Worm (Caenorhabditis elegans): Measurements from ENCODE around the gene grd-2.

Gene grd-2

ce11 chrV:20595653-20596052 is 13.9 kb upstream of the grd-2 start, which contains the start of gene F26F2.11:
F26F2.11 (minus strand) TSS chrV:20595753.
- TF ChIP-seq set-16 (GFP tag; IDR thresholded peaks at IDR 0.05) (no peak), lim-7 (GFP tag; IDR thresholded peaks at IDR 0.05) (no peak), tra-1 (GFP tag; IDR thresholded peaks at IDR 0.05) (no peak), dmd-8 (GFP tag; IDR thresholded peaks at IDR 0.05) (no peak), ZK337.2 (GFP tag; IDR thresholded peaks at IDR 0.05) (no peak), hlh-30 (tag; optimal IDR thresholded peaks at IDR 0.05; ENCODE audit: insufficient read depth) (no peak), nhr-6 (tag; optimal IDR thresholded peaks at IDR 0.05) (no peak), daf-12 (tag; optimal IDR thresholded peaks at IDR 0.05) (no peak), spr-3 (GFP tag; optimal IDR thresholded peaks at IDR 0.05) (no peak), Y75B8A.6 (GFP tag; IDR thresholded peaks at IDR 0.05) (no peak), zfp-2 (tag; optimal IDR thresholded peaks at IDR 0.05) (no peak), pha-4 (GFP tag; IDR thresholded peaks at IDR 0.05) (no peak), pha-4 (tag; optimal IDR thresholded peaks at IDR 0.05) (no peak), ceh-32 (tag; optimal IDR thresholded peaks at IDR 0.05; ENCODE audit: poor library complexity) (no peak), spr-1 (tag; optimal IDR thresholded peaks at IDR 0.05) (no peak), lin-39 (tag; optimal IDR thresholded peaks at IDR 0.05) (no peak), zfp-3 (GFP tag; conservative IDR thresholded peaks at IDR 0.05) (no peak), nhr-102 (tag; optimal IDR thresholded peaks at IDR 0.05) (no peak), aly-2 (tag; optimal IDR thresholded peaks at IDR 0.05) (no peak), lir-3 (tag; optimal IDR thresholded peaks at IDR 0.05) (no peak)

DNA sequence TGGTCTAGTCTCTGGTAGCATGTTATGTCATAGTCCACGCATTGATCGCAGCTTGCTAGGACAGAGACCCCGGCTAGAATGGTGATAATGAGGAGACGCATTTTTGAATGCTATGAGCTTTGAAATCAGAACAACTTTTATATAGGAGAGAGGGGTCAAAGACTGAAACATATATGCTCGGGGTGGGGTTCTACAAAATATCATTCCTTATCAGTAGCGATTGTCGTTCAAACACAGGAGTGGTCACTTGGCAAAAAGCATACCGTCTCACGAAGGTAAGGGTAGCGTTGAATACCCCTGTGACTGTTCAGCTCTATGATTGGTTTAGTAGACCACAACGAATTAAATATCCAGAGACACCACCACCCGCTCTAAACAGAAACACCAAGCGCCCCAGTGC is 12.5 kb upstream of the grd-2 start, which contains the start of gene F46B3.1:
Gene F46B3.1, minus strand, starts transcription at position 101 of the 400 bp plus-strand sequence.
- TF ChIP-seq nhr-10 (tag; optimal IDR thresholded peaks at IDR 0.05) = no peak
- no peak for TF ChIP-seq zip-2 (tag; optimal IDR thresholded peaks at IDR 0.05)
- TF ChIP-seq nhr-76 (tag; optimal IDR thresholded peaks at IDR 0.05) = no peak
- no peak for TF ChIP-seq ztf-11 (tag; optimal IDR thresholded peaks at IDR 0.05)
- no peak for TF ChIP-seq saeg-2 (GFP tag; IDR thresholded peaks at IDR 0.05)
- TF ChIP-seq unc-62 (GFP tag; optimal IDR thresholded peaks at IDR 0.05 in 1 of 2) = no peak
- TF ChIP-seq unc-62 (tag; optimal IDR thresholded peaks at IDR 0.05) = no peak
- TF ChIP-seq Y75B8A.6 (GFP tag; IDR thresholded peaks at IDR 0.05) = no peak
- no peak for TF ChIP-seq snpc-4 (tag; optimal IDR thresholded peaks at IDR 0.05)
- no peak for TF ChIP-seq hlh-11 (tag; optimal IDR thresholded peaks at IDR 0.05)
- no peak for TF ChIP-seq mes-2 (tag; optimal IDR thresholded peaks at IDR 0.05; ENCODE audit: poor library complexity, severe bottlenecking)
- TF ChIP-seq cey-2 (tag; optimal IDR thresholded peaks at IDR 0.05; ENCODE audit: borderline replicate concordance, insufficient read depth) = no peak
- TF ChIP-seq nhr-237 (tag; optimal IDR thresholded peaks at IDR 0.05) = no peak
- no peak for TF ChIP-seq vab-7 (GFP tag; IDR thresholded peaks at IDR 0.05)
- no peak for TF ChIP-seq ceh-44 (GFP tag; IDR thresholded peaks at IDR 0.05)

DNA sequence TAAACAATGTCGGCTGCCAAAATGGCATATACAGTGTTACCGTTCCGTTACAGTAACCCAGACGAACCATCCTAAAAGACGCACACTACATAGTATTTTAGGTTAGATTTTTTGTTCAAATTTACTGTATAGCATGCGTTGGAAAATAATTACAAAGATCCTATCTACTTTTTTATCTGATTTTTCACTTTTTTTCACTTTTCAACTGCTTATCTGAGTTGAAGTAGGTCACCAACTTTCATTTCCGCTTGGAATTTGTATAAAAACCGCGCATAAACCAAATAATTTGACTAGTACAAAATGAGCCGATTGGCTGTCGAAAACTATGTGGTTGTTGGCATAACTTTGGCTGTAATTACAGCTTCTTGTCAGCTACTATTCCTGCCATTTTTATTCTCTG is 9.8 kb upstream of the grd-2 start, which contains the start of gene col-163:
Gene col-163, plus strand, starts transcription at position 301 of the 400 bp plus-strand sequence.
- TF ChIP-seq Y5F2A.4 (GFP tag; optimal IDR thresholded peaks at IDR 0.05) = no peak
- TF ChIP-seq gei-8 (GFP tag; optimal IDR thresholded peaks at IDR 0.05) = no peak
- no peak for TF ChIP-seq mdt-29 (GFP tag; IDR thresholded peaks at IDR 0.05)
- TF ChIP-seq F10B5.3 (tag; optimal IDR thresholded peaks at IDR 0.05) = no peak
- no peak for TF ChIP-seq mes-2 (tag; optimal IDR thresholded peaks at IDR 0.05; ENCODE audit: poor library complexity, severe bottlenecking)
- no peak for TF ChIP-seq F44E2.7 (GFP tag; IDR thresholded peaks at IDR 0.05)
- no peak for TF ChIP-seq hlh-11 (tag; optimal IDR thresholded peaks at IDR 0.05)
- no peak for TF ChIP-seq daf-16 (GFP tag; optimal IDR thresholded peaks at IDR 0.05)
- TF ChIP-seq daf-16 (tag; optimal IDR thresholded peaks at IDR 0.05) = no peak
- TF ChIP-seq snpc-1.2 (GFP tag; IDR thresholded peaks at IDR 0.05) = no peak
- no peak for TF ChIP-seq zag-1 (tag; optimal IDR thresholded peaks at IDR 0.05)
- TF ChIP-seq ceh-62 (tag; optimal IDR thresholded peaks at IDR 0.05) = no peak
- TF ChIP-seq nhr-41 (GFP tag; IDR thresholded peaks at IDR 0.05) = no peak
- no peak for TF ChIP-seq set-16 (GFP tag; IDR thresholded peaks at IDR 0.05)
- TF ChIP-seq dmd-8 (GFP tag; IDR thresholded peaks at IDR 0.05) = no peak

All from whole organism, L4 larva.